ENCODE assay signal across 2 fruit fly cellular contexts in genomic region chr2L:13060037-13060537, dm6.
A peak's percentile ranks its signal among the peaks of the same experiment; 100 is the strongest.
TF ChIP-seq lines count a peak whose summit lies in the region.

CG9932 (minus strand) TSS chr2L:13060140.

TF ChIP-seq in whole organism, embryonic, 481 proteins besides CTCF, POLR2A, EP300 and RAD21 (continued from another document and continues in another):
- TF ChIP-seq Oaz (GFP tag; IDR thresholded peaks at IDR 0.05; lab: Robert Waterston, UW) (no peak), cato (GFP tag; optimal IDR thresholded peaks at IDR 0.05; lab: Kevin White, UChicago; ENCODE audit: borderline replicate concordance) (no peak), bcd (GFP tag; optimal IDR thresholded peaks at IDR 0.05; lab: Kevin White, UChicago) (no peak), Neu2 (GFP tag; optimal IDR thresholded peaks at IDR 0.05; lab: Kevin White, UChicago; ENCODE audit: borderline replicate concordance) (no peak), CG34422 (GFP tag; IDR thresholded peaks at IDR 0.05; lab: Robert Waterston, UW) (no peak), CG32532 (GFP tag; IDR thresholded peaks at IDR 0.05; lab: Robert Waterston, UW) (peak; percentile 66), Meics (GFP tag; optimal IDR thresholded peaks at IDR 0.05; lab: Kevin White, UChicago) (peak; percentile 40), CG11695 (GFP tag; IDR thresholded peaks at IDR 0.05; lab: Robert Waterston, UW) (no peak; the same call in 2 of the 3 replicates), Sin3A (optimal IDR thresholded peaks at IDR 0.05; lab: Kevin White, UChicago) (no peak), run (tag; optimal IDR thresholded peaks at IDR 0.05; lab: Kevin White, UChicago) (no peak), CG18262 (tag; optimal IDR thresholded peaks at IDR 0.05; lab: Kevin White, UChicago) (no peak), CG2120 (GFP tag; optimal IDR thresholded peaks at IDR 0.05; lab: Kevin White, UChicago) (peak; percentile 23), CG14710 (tag; optimal IDR thresholded peaks at IDR 0.05; lab: Kevin White, UChicago) (no peak), CG10654 (GFP tag; optimal IDR thresholded peaks at IDR 0.05; lab: Kevin White, UChicago) (no peak), emc (GFP tag; optimal IDR thresholded peaks at IDR 0.05; lab: Kevin White, UChicago) (no peak), inv (GFP tag; IDR thresholded peaks at IDR 0.05; lab: Robert Waterston, UW; ENCODE audit: partially characterized antibody) (no peak), sug (tag; optimal IDR thresholded peaks at IDR 0.05; lab: Kevin White, UChicago) (peak; percentile 92), oc (tag; optimal IDR thresholded peaks at IDR 0.05; lab: Kevin White, UChicago) (no peak), gt (GFP tag; IDR thresholded peaks at IDR 0.05; lab: Robert Waterston, UW) (no peak), CG13287 (GFP tag; IDR thresholded peaks at IDR 0.05; lab: Robert Waterston, UW; ENCODE audit: partially characterized antibody) (peak; percentile 63), CG4707 (GFP tag; optimal IDR thresholded peaks at IDR 0.05; lab: Kevin White, UChicago) (no peak), caup (GFP tag; optimal IDR thresholded peaks at IDR 0.05; lab: Kevin White, UChicago; ENCODE audit: severe bottlenecking) (peak; percentile 33), CG3281 (GFP tag; optimal IDR thresholded peaks at IDR 0.05; lab: Kevin White, UChicago) (peak; percentile 39), CoRest (tag; optimal IDR thresholded peaks at IDR 0.05; lab: Kevin White, UChicago) (no peak), Sox100B (GFP tag; optimal IDR thresholded peaks at IDR 0.05; lab: Kevin White, UChicago) (no peak), CG3847 (GFP tag; IDR thresholded peaks at IDR 0.05; lab: Robert Waterston, UW) (no peak), Oli (tag; optimal IDR thresholded peaks at IDR 0.05; lab: Kevin White, UChicago) (no peak), eve (GFP tag; optimal IDR thresholded peaks at IDR 0.05; lab: Kevin White, UChicago) (no peak), Bgb (GFP tag; IDR thresholded peaks at IDR 0.05; lab: Robert Waterston, UW; ENCODE audit: partially characterized antibody) (peak; percentile 41; the same call in 1 of the 2 replicates), CG4404 (GFP tag; IDR thresholded peaks at IDR 0.05; lab: Robert Waterston, UW) (no peak), bigmax (GFP tag; optimal IDR thresholded peaks at IDR 0.05; lab: Kevin White, UChicago) (no peak), z (GFP tag; IDR thresholded peaks at IDR 0.05; lab: Robert Waterston, UW) (peak; percentile 87), CG2199 (GFP tag; IDR thresholded peaks at IDR 0.05; lab: Robert Waterston, UW) (peak; percentile 90; the same call in 2 of the 3 replicates), Elba2 (GFP tag; optimal IDR thresholded peaks at IDR 0.05; lab: Kevin White, UChicago) (no peak), Nf-YC (tag; optimal IDR thresholded peaks at IDR 0.05; lab: Kevin White, UChicago) (peak; percentile 89), CG11723 (GFP tag; optimal IDR thresholded peaks at IDR 0.05; lab: Kevin White, UChicago) (no peak), CG7271 (tag; optimal IDR thresholded peaks at IDR 0.05; lab: Kevin White, UChicago) (no peak), CG6175 (GFP tag; IDR thresholded peaks at IDR 0.05; lab: Robert Waterston, UW) (peak; percentile 76; the same call in 2 of the 3 replicates), CG15514 (GFP tag; optimal IDR thresholded peaks at IDR 0.05; lab: Kevin White, UChicago) (peak; percentile 21), CG11504 (tag; optimal IDR thresholded peaks at IDR 0.05; lab: Kevin White, UChicago) (peak; percentile 20), Drgx (GFP tag; IDR thresholded peaks at IDR 0.05; lab: Robert Waterston, UW) (peak; percentile 66), da (GFP tag; optimal IDR thresholded peaks at IDR 0.05; lab: Kevin White, UChicago) (peak; percentile 13), ranshi (GFP tag; IDR thresholded peaks at IDR 0.05; lab: Robert Waterston, UW) (no peak), her (GFP tag; optimal IDR thresholded peaks at IDR 0.05; lab: Kevin White, UChicago) (peak; percentile 42), exex (tag; optimal IDR thresholded peaks at IDR 0.05; lab: Kevin White, UChicago) (no peak), Side (GFP tag; optimal IDR thresholded peaks at IDR 0.05; lab: Kevin White, UChicago) (no peak), Dfd (GFP tag; optimal IDR thresholded peaks at IDR 0.05; lab: Kevin White, UChicago) (no peak), hth (optimal IDR thresholded peaks at IDR 0.05; lab: Kevin White, UChicago) (no peak), H15 (GFP tag; IDR thresholded peaks at IDR 0.05; lab: Robert Waterston, UW) (no peak), Aef1 (GFP tag; IDR thresholded peaks at IDR 0.05; lab: Robert Waterston, UW) (no peak), tll (GFP tag; optimal IDR thresholded peaks at IDR 0.05; lab: Kevin White, UChicago) (no peak), Fer1 (GFP tag; optimal IDR thresholded peaks at IDR 0.05; lab: Kevin White, UChicago) (peak; percentile 62), CG10209 (GFP tag; optimal IDR thresholded peaks at IDR 0.05; lab: Kevin White, UChicago) (no peak), Dbx (GFP tag; IDR thresholded peaks at IDR 0.05; lab: Robert Waterston, UW) (0 out of 3 replicates have a peak, but pooled peaks have one; percentile 53), zen2 (GFP tag; IDR thresholded peaks at IDR 0.05; lab: Robert Waterston, UW; ENCODE audit: partially characterized antibody) (peak; percentile 55; the same call in 2 of the 3 replicates), grn (GFP tag; optimal IDR thresholded peaks at IDR 0.05; lab: Kevin White, UChicago) (no peak), E2f2 (GFP tag; IDR thresholded peaks at IDR 0.05; lab: Robert Waterston, UW) (peak; percentile 41; the same call in 1 of the 2 replicates), zf30C (GFP tag; optimal IDR thresholded peaks at IDR 0.05; lab: Kevin White, UChicago) (no peak), kah (GFP tag; optimal IDR thresholded peaks at IDR 0.05; lab: Kevin White, UChicago) (no peak), Chrac-16 (GFP tag; optimal IDR thresholded peaks at IDR 0.05; lab: Kevin White, UChicago) (no peak), CG18619 (GFP tag; optimal IDR thresholded peaks at IDR 0.05; lab: Kevin White, UChicago) (no peak), Dref (GFP tag; IDR thresholded peaks at IDR 0.05; lab: Robert Waterston, UW) (no peak), lmd (GFP tag; IDR thresholded peaks at IDR 0.05; lab: Robert Waterston, UW) (no peak), cwo (GFP tag; optimal IDR thresholded peaks at IDR 0.05; lab: Kevin White, UChicago) (peak; percentile 13), CG2875 (GFP tag; optimal IDR thresholded peaks at IDR 0.05; lab: Kevin White, UChicago) (no peak), chif (GFP tag; optimal IDR thresholded peaks at IDR 0.05; lab: Kevin White, UChicago) (no peak)

TF ChIP-seq in whole organism, prepupa, 60 proteins besides CTCF, POLR2A, EP300 and RAD21 (continued from another document):
- TF ChIP-seq CG11902 (GFP tag; optimal IDR thresholded peaks at IDR 0.05; lab: Kevin White, UChicago) = no peak
- TF ChIP-seq fd59A (GFP tag; optimal IDR thresholded peaks at IDR 0.05; lab: Kevin White, UChicago) = no peak
- TF ChIP-seq Met (GFP tag; optimal IDR thresholded peaks at IDR 0.05; lab: Kevin White, UChicago) = peak; percentile 48
- TF ChIP-seq Hr4 (GFP tag; optimal IDR thresholded peaks at IDR 0.05; lab: Kevin White, UChicago) = no peak
- peak; percentile 16 for TF ChIP-seq Ets96B (tag; optimal IDR thresholded peaks at IDR 0.05; lab: Kevin White, UChicago)
- peak; percentile 71 for TF ChIP-seq CG6163 (GFP tag; IDR thresholded peaks at IDR 0.05; lab: Robert Waterston, UW)
- peak; percentile 41 for TF ChIP-seq esn (GFP tag; optimal IDR thresholded peaks at IDR 0.05; lab: Kevin White, UChicago)
- no peak for TF ChIP-seq CG6276 (GFP tag; optimal IDR thresholded peaks at IDR 0.05; lab: Kevin White, UChicago)
- TF ChIP-seq eg (GFP tag; IDR thresholded peaks at IDR 0.05; lab: Robert Waterston, UW) = peak; percentile 56; the same call in 2 of the 3 replicates
